Worm (Caenorhabditis elegans): ENCODE data around the gene arrd-12.
A peak's percentile ranks its signal among the peaks of the same experiment; 100 is the strongest.

The arrd-12 gene

ce11 chrII:13790701-13791100 lies 24.6 kb downstream of the arrd-12 start:
- peak; percentile 9 for TF ChIP-seq ceh-6 (GFP tag; optimal IDR thresholded peaks at IDR 0.05)

ce11 chrII:13791570-13792279 lies 25.7 kb downstream of the arrd-12 start, which contains the start of gene ZK131.11:
TSS of gene ZK131.11 (plus strand) at chrII:13792229.
- TF ChIP-seq ceh-18 (tag; optimal IDR thresholded peaks at IDR 0.05) (no peak), K09A11.1 (tag; optimal IDR thresholded peaks at IDR 0.05; ENCODE audit: insufficient read depth) (no peak)

DNA sequence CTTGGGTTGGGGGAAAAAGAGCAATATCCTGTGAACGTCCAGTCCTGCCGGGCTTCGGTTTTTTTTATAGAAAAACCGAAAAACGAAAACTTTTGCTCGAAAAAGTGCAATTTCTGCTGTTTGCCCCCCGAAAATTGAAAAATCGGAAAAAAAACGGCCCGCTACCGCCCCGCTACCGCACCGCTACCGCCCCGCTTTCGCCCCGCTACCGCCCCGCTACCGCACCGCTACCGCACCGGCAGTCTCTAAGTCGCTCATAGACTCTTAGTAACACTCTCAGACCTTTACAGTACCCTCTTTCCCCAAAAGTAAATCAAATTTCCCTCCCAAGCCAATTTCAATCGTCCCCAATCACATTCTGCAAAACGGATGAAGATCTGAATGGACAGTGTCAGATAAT lies 29.1 kb downstream of the arrd-12 start:
- TF ChIP-seq ahr-1 (tag; optimal IDR thresholded peaks at IDR 0.05) (no peak), nhr-232 (tag; optimal IDR thresholded peaks at IDR 0.05) (no peak), pag-3 (tag; optimal IDR thresholded peaks at IDR 0.05; ENCODE audit: borderline replicate concordance) (no peak), unc-55 (GFP tag; optimal IDR thresholded peaks at IDR 0.05) (no peak), che-1 (tag; optimal IDR thresholded peaks at IDR 0.05) (no peak), ceh-14 (tag; optimal IDR thresholded peaks at IDR 0.05) (no peak), eyg-1 (tag; optimal IDR thresholded peaks at IDR 0.05) (no peak), nhr-11 (tag; optimal IDR thresholded peaks at IDR 0.05) (no peak), F13H6.1 (tag; optimal IDR thresholded peaks at IDR 0.05) (no peak), ceh-48 (tag; optimal IDR thresholded peaks at IDR 0.05) (no peak), fkh-10 (GFP tag; optimal IDR thresholded peaks at IDR 0.05) (no peak), elt-2 (tag; optimal IDR thresholded peaks at IDR 0.05) (no peak), mec-3 (tag; optimal IDR thresholded peaks at IDR 0.05; ENCODE audit: borderline replicate concordance) (no peak), syd-9 (tag; optimal IDR thresholded peaks at IDR 0.05) (no peak), hlh-13 (GFP tag; optimal IDR thresholded peaks at IDR 0.05) (no peak)

DNA sequence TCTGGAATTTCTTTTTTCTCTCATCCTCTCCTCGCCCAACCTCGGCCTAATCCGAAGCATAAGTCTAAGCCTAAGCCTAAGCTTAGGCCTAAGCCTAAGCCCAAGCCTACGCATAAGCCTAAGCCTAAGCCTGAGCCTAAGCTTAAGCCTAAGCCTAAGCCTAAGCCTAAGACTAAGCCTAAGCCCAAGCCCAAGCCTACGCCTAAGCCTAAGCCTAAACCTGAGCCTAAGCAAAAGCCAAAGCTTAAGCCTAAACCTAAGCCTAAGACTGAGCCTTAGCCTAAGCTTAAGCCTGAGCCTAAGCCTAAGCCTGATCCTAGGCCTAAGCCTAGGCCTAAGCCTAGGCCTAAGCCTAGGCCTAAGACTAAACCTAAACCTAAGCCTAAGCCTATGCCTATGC lies 30.3 kb downstream of the arrd-12 start:
- no peak for TF ChIP-seq unc-55 (GFP tag; optimal IDR thresholded peaks at IDR 0.05)
- no peak for TF ChIP-seq tbx-2 (tag; optimal IDR thresholded peaks at IDR 0.05)
- no peak for TF ChIP-seq K02D7.2 (tag; optimal IDR thresholded peaks at IDR 0.05)
- TF ChIP-seq K09A11.1 (tag; optimal IDR thresholded peaks at IDR 0.05; ENCODE audit: insufficient read depth), result no peak
- TF ChIP-seq fkh-6 (tag; optimal IDR thresholded peaks at IDR 0.05), result no peak
- TF ChIP-seq dve-1 (tag; optimal IDR thresholded peaks at IDR 0.05), result peak; percentile 94

- TF ChIP-seq fax-1 (tag; optimal IDR thresholded peaks at IDR 0.05) (no peak), zip-5 (tag; optimal IDR thresholded peaks at IDR 0.05) (no peak), unc-55 (GFP tag; optimal IDR thresholded peaks at IDR 0.05) (no peak), unc-42 (tag; optimal IDR thresholded peaks at IDR 0.05) (no peak), syd-9 (tag; optimal IDR thresholded peaks at IDR 0.05) (no peak), sox-4 (tag; optimal IDR thresholded peaks at IDR 0.05) (no peak), fkh-6 (tag; optimal IDR thresholded peaks at IDR 0.05) (no peak)
Measured at ce11 chrII:13806269-13806668, 40.2 kb downstream of the arrd-12 start.

ce11 chrII:13812335-13812734 lies 46.3 kb downstream of the arrd-12 start:
- TF ChIP-seq lim-6 (tag; optimal IDR thresholded peaks at IDR 0.05) (no peak), unc-42 (tag; optimal IDR thresholded peaks at IDR 0.05) (peak; percentile 58), ceh-45 (GFP tag; IDR thresholded peaks at IDR 0.05) (no peak), ref-2 (tag; optimal IDR thresholded peaks at IDR 0.05) (no peak), hlh-6 (tag; optimal IDR thresholded peaks at IDR 0.05) (no peak), pat-9 (tag; optimal IDR thresholded peaks at IDR 0.05) (no peak), ceh-48 (tag; optimal IDR thresholded peaks at IDR 0.05) (no peak), elt-2 (tag; optimal IDR thresholded peaks at IDR 0.05) (no peak), nfya-1 (tag; optimal IDR thresholded peaks at IDR 0.05) (no peak)

Data from whole organism, late embryonic.